Worm (Caenorhabditis elegans) whole organism, young adult: ENCODE results near the gene mes-1.
A peak's percentile ranks its signal among the peaks of the same experiment; 100 is the strongest.

Experiments used
- B0019.2 ChIP-seq: fragments of 200-800 bp; sonication (Bioruptor generic); conservative IDR thresholded peaks from 2 replicates; pipeline ENCODE4 v1.3.6; 2022; ENCODE audit warnings: missing genetic modification reagents, missing genetic modification characterization, missing compliant biosample characterization
- F10E7.11 ChIP-seq: sonication (generic microtip); optimal IDR thresholded peaks from 2 replicates; lab custom pipeline; 2017; ENCODE audit warnings: mild to moderate bottlenecking, missing genetic modification characterization, moderate library complexity, missing compliant biosample characterization
- F39B2.1 ChIP-seq: fragments of 200-800 bp; sonication (Bioruptor generic); IDR thresholded peaks from 2 replicates; pipeline ENCODE4 v1.3.6; 2022; ENCODE audit warnings: missing genetic modification reagents, missing genetic modification characterization, missing compliant biosample characterization
- F57C9.4 ChIP-seq: sonication (generic microtip); optimal IDR thresholded peaks from 2 replicates; lab custom pipeline; 2017; ENCODE audit warnings: mild to moderate bottlenecking, missing genetic modification characterization, missing compliant biosample characterization
- K11D2.4 ChIP-seq: fragments of 200-800 bp; sonication (Bioruptor generic); IDR thresholded peaks from 2 replicates; pipeline ENCODE4 v1.3.6; 2022; ENCODE audit warnings: missing genetic modification reagents, missing genetic modification characterization, missing compliant biosample characterization
- Y53F4B.3 ChIP-seq: fragments of 200-800 bp; sonication (Bioruptor generic); IDR thresholded peaks from 2 replicates; pipeline ENCODE4 v1.3.6; 2022; ENCODE audit warnings: missing genetic modification reagents, missing genetic modification characterization, missing compliant biosample characterization
- Y79H2A.3 ChIP-seq: fragments of 200-800 bp; sonication (Bioruptor generic); conservative IDR thresholded peaks from 2 replicates; pipeline ENCODE4 v1.3.6; 2022; ENCODE audit warnings: missing genetic modification reagents, missing genetic modification characterization, missing compliant biosample characterization
- athp-1 ChIP-seq: sonication (generic microtip); optimal IDR thresholded peaks from 2 replicates; lab custom pipeline; 2017; ENCODE audit warnings: mild to moderate bottlenecking, missing genetic modification characterization, missing compliant biosample characterization
- attf-3 ChIP-seq: fragments of 200-800 bp; sonication (Bioruptor generic); conservative IDR thresholded peaks from 2 replicates; pipeline ENCODE4 v1.3.6; 2022; ENCODE audit warnings: missing genetic modification reagents, missing genetic modification characterization, missing compliant biosample characterization
- attf-5 ChIP-seq: fragments of 200-800 bp; sonication (Bioruptor generic); optimal IDR thresholded peaks from 2 replicates; lab custom pipeline; 2018; ENCODE audit warnings: mild to moderate bottlenecking, missing genetic modification characterization, missing compliant biosample characterization
- attf-6 ChIP-seq: fragments of 200-800 bp; sonication (Bioruptor generic); IDR thresholded peaks from 2 replicates; pipeline ENCODE4 v1.3.6; 2022; ENCODE audit warnings: missing genetic modification reagents, missing genetic modification characterization, missing compliant biosample characterization
- ccch-3 ChIP-seq: fragments of 200-800 bp; sonication (Bioruptor generic); optimal IDR thresholded peaks from 2 replicates; lab custom pipeline; 2018; ENCODE audit warnings: mild to moderate bottlenecking, missing genetic modification characterization, missing compliant biosample characterization
- cebp-2 ChIP-seq: fragments of 200-800 bp; sonication (Bioruptor generic); IDR thresholded peaks from 2 replicates; pipeline ENCODE4 v1.3.6; 2022; ENCODE audit warnings: missing genetic modification characterization, missing compliant biosample characterization
- chd-7 ChIP-seq: sonication (generic microtip); optimal IDR thresholded peaks from 2 replicates; lab custom pipeline; 2016; ENCODE audit warnings: mild to moderate bottlenecking, missing genetic modification characterization, moderate library complexity, missing compliant biosample characterization
- dox-1 ChIP-seq: fragments of 200-800 bp; sonication (Bioruptor generic); IDR thresholded peaks from 2 replicates; pipeline ENCODE4 v1.3.6; 2022; ENCODE audit warnings: missing genetic modification reagents, missing genetic modification characterization, missing compliant biosample characterization
- efl-1 ChIP-seq: fragments of 150-350 bp; optimal IDR thresholded peaks from 2 replicates; lab custom pipeline; 2014; ENCODE audit warnings: missing biosample characterization, missing genetic modification reagents, missing genetic modification characterization
- egrh-3 ChIP-seq: fragments of 200-800 bp; sonication (Bioruptor generic); IDR thresholded peaks from 2 replicates; pipeline ENCODE4 v1.3.6; 2022; ENCODE audit warnings: missing genetic modification reagents, missing genetic modification characterization, missing compliant biosample characterization
- ekl-4 ChIP-seq: fragments of 200-800 bp; sonication (Bioruptor generic); IDR thresholded peaks from 2 replicates; pipeline ENCODE4 v1.3.6; 2022; ENCODE audit warnings: missing genetic modification reagents, missing genetic modification characterization, missing compliant biosample characterization
- gei-17 ChIP-seq: fragments of 200-800 bp; sonication (Bioruptor generic); optimal IDR thresholded peaks from 2 replicates; lab custom pipeline; 2018; ENCODE audit warnings: mild to moderate bottlenecking, missing genetic modification characterization, missing compliant biosample characterization
- hrde-1 ChIP-seq: sonication (generic microtip); optimal IDR thresholded peaks from 2 replicates; lab custom pipeline; 2016; ENCODE audit warnings: missing genetic modification characterization, mild to moderate bottlenecking, missing compliant biosample characterization, moderate library complexity, missing genotype, missing genetic modification reagents, borderline replicate concordance
- hsf-1 ChIP-seq: fragments of 200-800 bp; sonication (Bioruptor generic); IDR thresholded peaks from 2 replicates; pipeline ENCODE4 v1.3.6; 2022; ENCODE audit warnings: missing genetic modification reagents, missing genetic modification characterization, missing compliant biosample characterization
- lag-1 ChIP-seq: fragments of 200-800 bp; sonication (Bioruptor generic); IDR thresholded peaks from 2 replicates; pipeline ENCODE4 v1.3.6; 2022; ENCODE audit warnings: missing genetic modification reagents, missing genetic modification characterization, missing compliant biosample characterization
- let-607 ChIP-seq, 2 experiments: fragments of 200-800 bp in 1 of 2; sonication (Bioruptor generic) in 1 of 2; sonication (generic microtip) in 1 of 2; optimal IDR thresholded peaks; 2 replicates each; lab custom pipeline; 2016 to 2018; ENCODE audit warnings: mild to moderate bottlenecking in 2 of 2, missing compliant biosample characterization in 2 of 2, missing genetic modification characterization in 2 of 2, moderate library complexity in 2 of 2, missing genotype in 1 of 2
- mxl-1 ChIP-seq: sonication (generic microtip); optimal IDR thresholded peaks from 2 replicates; lab custom pipeline; 2016; ENCODE audit warnings: missing genetic modification characterization, missing compliant biosample characterization
- nfya-1 ChIP-seq: sonication (generic microtip); optimal IDR thresholded peaks from 2 replicates; lab custom pipeline; 2017; ENCODE audit warnings: antibody characterized with exemption, missing compliant biosample characterization, missing genetic modification characterization, borderline replicate concordance; ENCODE audit not compliant: insufficient read depth
- nfyb-1 ChIP-seq: fragments of 200-800 bp; sonication (Bioruptor generic); IDR thresholded peaks from 2 replicates; pipeline ENCODE4 v1.3.6; 2022; ENCODE audit warnings: missing genetic modification reagents, missing genetic modification characterization, missing compliant biosample characterization
- nhr-120 ChIP-seq: fragments of 200-800 bp; sonication (Bioruptor generic); IDR thresholded peaks from 2 replicates; pipeline ENCODE4 v1.3.6; 2022; ENCODE audit warnings: missing genetic modification characterization, missing compliant biosample characterization
- nhr-179 ChIP-seq: sonication (generic microtip); optimal IDR thresholded peaks from 2 replicates; lab custom pipeline; 2016; ENCODE audit warnings: mild to moderate bottlenecking, missing genetic modification characterization, missing compliant biosample characterization
- pha-4 ChIP-seq: fragments of 150-350 bp; sonication (generic microtip); optimal IDR thresholded peaks from 2 replicates; lab custom pipeline; 2014; ENCODE audit warnings: missing biosample characterization, missing genetic modification reagents, missing genetic modification characterization
- snpc-1.1 ChIP-seq: sonication (generic microtip); optimal IDR thresholded peaks from 2 replicates; lab custom pipeline; 2017; ENCODE audit warnings: missing genetic modification characterization, mild to moderate bottlenecking, missing compliant biosample characterization, antibody characterized with exemption, moderate library complexity, missing genotype, missing genetic modification reagents; ENCODE audit not compliant: insufficient read depth
- snpc-1.3 ChIP-seq: sonication (generic microtip); optimal IDR thresholded peaks from 2 replicates; lab custom pipeline; 2017; ENCODE audit warnings: missing genetic modification characterization, mild to moderate bottlenecking, missing compliant biosample characterization, antibody characterized with exemption, moderate library complexity, missing genotype, missing genetic modification reagents; ENCODE audit not compliant: insufficient read depth
- snpc-3.4 ChIP-seq: sonication (generic microtip); optimal IDR thresholded peaks from 2 replicates; lab custom pipeline; 2017; ENCODE audit warnings: missing genetic modification characterization, mild to moderate bottlenecking, missing compliant biosample characterization, antibody characterized with exemption, moderate library complexity, missing genotype, missing genetic modification reagents
- snpc-4 ChIP-seq, 5 experiments: fragments of 150-350 bp in 1 of 5; sonication (generic microtip) in 4 of 5; optimal IDR thresholded peaks; 2 replicates each; lab custom pipeline; 2014 to 2018; ENCODE audit warnings: missing genetic modification characterization in 5 of 5, missing biosample characterization in 3 of 5, antibody characterized with exemption in 2 of 5, mild to moderate bottlenecking in 2 of 5, missing compliant biosample characterization in 2 of 5, missing genotype in 2 of 5, moderate library complexity in 2 of 5, missing genetic modification reagents in 1 of 5
- tlf-1 ChIP-seq: fragments of 200-800 bp; sonication (Bioruptor generic); optimal IDR thresholded peaks from 2 replicates; lab custom pipeline; 2018; ENCODE audit warnings: mild to moderate bottlenecking, missing genetic modification characterization, missing compliant biosample characterization
- zfh-2 ChIP-seq: fragments of 200-800 bp; sonication (Bioruptor generic); conservative IDR thresholded peaks from 2 replicates; pipeline ENCODE4 v1.3.6; 2022; ENCODE audit warnings: missing genetic modification reagents, missing genetic modification characterization, missing compliant biosample characterization
- ztf-18 ChIP-seq: sonication (generic microtip); optimal IDR thresholded peaks from 2 replicates; lab custom pipeline; 2016; ENCODE audit warnings: missing genotype, mild to moderate bottlenecking, missing genetic modification characterization, missing compliant biosample characterization
- ztf-25 ChIP-seq: fragments of 200-800 bp; sonication (Bioruptor generic); IDR thresholded peaks from 2 replicates; pipeline ENCODE4 v1.3.6; 2022; ENCODE audit warnings: missing genetic modification reagents, missing genetic modification characterization, missing compliant biosample characterization
- ztf-28 ChIP-seq: fragments of 200-800 bp; sonication (Bioruptor generic); IDR thresholded peaks from 2 replicates; pipeline ENCODE4 v1.3.6; 2022; ENCODE audit warnings: missing genetic modification reagents, missing genetic modification characterization, missing compliant biosample characterization
- ztf-6 ChIP-seq: fragments of 200-800 bp; sonication (Bioruptor generic); IDR thresholded peaks from 2 replicates; pipeline ENCODE4 v1.3.6; 2022; ENCODE audit warnings: missing genetic modification reagents, missing genetic modification characterization, missing compliant biosample characterization

mes-1 gene

ce11 chrX:11857178-11857577 lies at the start of gene mes-1:
Gene mes-1 (plus strand): TSS chrX:11857478.
- TF ChIP-seq gei-17 (no peak), nhr-120 (GFP tag; lab: Robert Waterston, UW) (no peak), F39B2.1 (GFP tag; lab: Robert Waterston, UW) (no peak), hsf-1 (GFP tag; lab: Robert Waterston, UW) (no peak), ztf-18 (tag; lab: Kevin White, UChicago) (no peak), B0019.2 (GFP tag; lab: Robert Waterston, UW) (no peak), athp-1 (no peak), efl-1 (GFP tag; lab: Kevin White, UChicago) (no peak), ztf-28 (no peak), Y79H2A.3 (GFP tag; lab: Robert Waterston, UW) (no peak), attf-6 (GFP tag; lab: Robert Waterston, UW) (no peak), nfya-1 (no peak), lag-1 (GFP tag; lab: Robert Waterston, UW) (no peak), chd-7 (tag; lab: Kevin White, UChicago) (no peak), snpc-1.3 (tag; lab: Kevin White, UChicago) (no peak), tlf-1 (GFP tag; lab: Kevin White, UChicago) (no peak), snpc-4 (GFP tag; optimal IDR thresholded peaks at IDR 0.05; lab: Kevin White, UChicago) (no peak), snpc-4 (tag; optimal IDR thresholded peaks at IDR 0.05; lab: Kevin White, UChicago) (no peak), nfyb-1 (GFP tag; lab: Robert Waterston, UW) (no peak), F57C9.4 (tag; lab: Kevin White, UChicago) (no peak)

- TF ChIP-seq attf-3 (GFP tag; lab: Robert Waterston, UW) (no peak), hrde-1 (no peak), chd-7 (tag; lab: Kevin White, UChicago) (no peak), zfh-2 (peak; percentile 88), K11D2.4 (GFP tag; lab: Robert Waterston, UW) (no peak), tlf-1 (GFP tag; lab: Kevin White, UChicago) (no peak), nhr-179 (tag; lab: Kevin White, UChicago) (no peak), ztf-25 (GFP tag; lab: Robert Waterston, UW) (no peak), cebp-2 (GFP tag; lab: Robert Waterston, UW) (no peak), egrh-3 (peak; percentile 59; the same call in 1 of the 2 replicates), attf-5 (GFP tag; lab: Kevin White, UChicago) (no peak), dox-1 (GFP tag; lab: Robert Waterston, UW) (no peak), ztf-6 (GFP tag; lab: Robert Waterston, UW) (no peak), snpc-3.4 (no peak), let-607 (tag; optimal IDR thresholded peaks at IDR 0.05; lab: Kevin White, UChicago) (no peak), Y53F4B.3 (GFP tag; lab: Robert Waterston, UW) (no peak)
- TF ChIP-seq, all 124 proteins: peak for 2
These were observed 42.6 kb upstream of the mes-1 start, which contains the start of gene C34E11.2 for ce11 chrX:11814667-11815066. Gene C34E11.2 (minus strand): TSS chrX:11814750.

ce11 chrX:11816825-11817224 lies 40.5 kb upstream of the mes-1 start:
- TF ChIP-seq snpc-1.1, result no peak
- TF ChIP-seq ekl-4 (GFP tag; lab: Robert Waterston, UW), result no peak
- no peak for TF ChIP-seq mxl-1 (tag; lab: Kevin White, UChicago)
- TF ChIP-seq ccch-3 (GFP tag; lab: Kevin White, UChicago), result no peak
- no peak for TF ChIP-seq pha-4 (tag; lab: Kevin White, UChicago)
- no peak for TF ChIP-seq F10E7.11 (tag; lab: Kevin White, UChicago)
- TF ChIP-seq snpc-4 (GFP tag; optimal IDR thresholded peaks at IDR 0.05; lab: Kevin White, UChicago), result no peak
- TF ChIP-seq snpc-4 (tag; optimal IDR thresholded peaks at IDR 0.05; lab: Kevin White, UChicago), result no peak
